Fruit fly (Drosophila melanogaster): ENCODE data around the gene yata.

Gene yata

dm6 chr3R:29699220-29699619 is 49.8 kb upstream of the yata start (continued):
- peak; percentile 83 for TF ChIP-seq sens (GFP tag)
- TF ChIP-seq yki (optimal IDR thresholded peaks at IDR 0.05): no peak
- no peak for TF ChIP-seq crp (GFP tag; optimal IDR thresholded peaks at IDR 0.05)
- no peak for TF ChIP-seq CG3995 (GFP tag; optimal IDR thresholded peaks at IDR 0.05)
- TF ChIP-seq CG16863 (GFP tag; optimal IDR thresholded peaks at IDR 0.05): peak; percentile 2
- no peak for TF ChIP-seq CG11085 (GFP tag; IDR thresholded peaks at IDR 0.05)
- no peak for TF ChIP-seq CG9932 (GFP tag; IDR thresholded peaks at IDR 0.05)
- TF ChIP-seq HLH54F (GFP tag; optimal IDR thresholded peaks at IDR 0.05): no peak
- TF ChIP-seq CG11696 (GFP tag; IDR thresholded peaks at IDR 0.05): 0 out of 2 replicates have a peak, but pooled peaks have one; percentile 36
- TF ChIP-seq Atf-2 (GFP tag; optimal IDR thresholded peaks at IDR 0.05): no peak
- no peak for TF ChIP-seq CG10565 (GFP tag; optimal IDR thresholded peaks at IDR 0.05)
- no peak for TF ChIP-seq gsb (GFP tag; IDR thresholded peaks at IDR 0.05)
- no peak for TF ChIP-seq jigr1 (GFP tag; IDR thresholded peaks at IDR 0.05)
- peak; percentile 35; the same call in 1 of the 2 replicates for TF ChIP-seq CG8765 (GFP tag; IDR thresholded peaks at IDR 0.05)
- TF ChIP-seq CG8089 (GFP tag; optimal IDR thresholded peaks at IDR 0.05): no peak
- TF ChIP-seq CG7556 (GFP tag; optimal IDR thresholded peaks at IDR 0.05): peak; percentile 32
- peak; percentile 64; the same call in 1 of the 3 replicates for TF ChIP-seq otp (GFP tag; IDR thresholded peaks at IDR 0.05)
- TF ChIP-seq CG8281 (tag; optimal IDR thresholded peaks at IDR 0.05): no peak
- TF ChIP-seq CG15073 (GFP tag; optimal IDR thresholded peaks at IDR 0.05): no peak
- TF ChIP-seq CG10979 (tag; optimal IDR thresholded peaks at IDR 0.05): peak; percentile 24
- TF ChIP-seq Ssrp (tag; optimal IDR thresholded peaks at IDR 0.05): no peak
- no peak for TF ChIP-seq CG6175 (GFP tag; IDR thresholded peaks at IDR 0.05)
- no peak for TF ChIP-seq mirr (GFP tag; optimal IDR thresholded peaks at IDR 0.05)
- no peak for TF ChIP-seq Bdp1 (GFP tag; optimal IDR thresholded peaks at IDR 0.05)
- no peak for TF ChIP-seq CG17612 (GFP tag; IDR thresholded peaks at IDR 0.05)
- no peak for TF ChIP-seq Stat92E (GFP tag; optimal IDR thresholded peaks at IDR 0.05)
- TF ChIP-seq esg (GFP tag; conservative IDR thresholded peaks at IDR 0.05): peak; percentile 59
- TF ChIP-seq gt (GFP tag; IDR thresholded peaks at IDR 0.05): no peak
- TF ChIP-seq CG1832 (GFP tag; optimal IDR thresholded peaks at IDR 0.05): no peak
- TF ChIP-seq HLH4C (GFP tag; IDR thresholded peaks at IDR 0.05; ENCODE audit: partially characterized antibody): no peak
- TF ChIP-seq run (tag; optimal IDR thresholded peaks at IDR 0.05): no peak
- no peak for TF ChIP-seq CG7745 (tag; optimal IDR thresholded peaks at IDR 0.05)
- peak; percentile 78 for TF ChIP-seq CG2712 (tag; optimal IDR thresholded peaks at IDR 0.05)
- no peak for TF ChIP-seq repo (GFP tag; optimal IDR thresholded peaks at IDR 0.05)
- TF ChIP-seq sd (tag; optimal IDR thresholded peaks at IDR 0.05): no peak
- no peak for TF ChIP-seq Atf3 (GFP tag; optimal IDR thresholded peaks at IDR 0.05)
- TF ChIP-seq Hr39 (optimal IDR thresholded peaks at IDR 0.05): no peak
- TF ChIP-seq CG7786 (GFP tag; optimal IDR thresholded peaks at IDR 0.05): no peak
- TF ChIP-seq psq (GFP tag; optimal IDR thresholded peaks at IDR 0.05): no peak
- no peak for TF ChIP-seq CG10462 (GFP tag; optimal IDR thresholded peaks at IDR 0.05)
- no peak for TF ChIP-seq CG7987 (GFP tag; optimal IDR thresholded peaks at IDR 0.05)
- TF ChIP-seq CG12071 (GFP tag; optimal IDR thresholded peaks at IDR 0.05): no peak
- TF ChIP-seq TFAM (GFP tag; optimal IDR thresholded peaks at IDR 0.05): no peak
- TF ChIP-seq CG11247 (GFP tag; IDR thresholded peaks at IDR 0.05): 0 out of 2 replicates have a peak, but pooled peaks have one; percentile 6
- no peak for TF ChIP-seq Chrac-16 (GFP tag; optimal IDR thresholded peaks at IDR 0.05)
- TF ChIP-seq CG1603 (tag; optimal IDR thresholded peaks at IDR 0.05): peak; percentile 74
- peak; percentile 72 for TF ChIP-seq zfh1 (GFP tag; IDR thresholded peaks at IDR 0.05)
- no peak for TF ChIP-seq az2 (GFP tag; optimal IDR thresholded peaks at IDR 0.05)
- TF ChIP-seq dan (GFP tag; IDR thresholded peaks at IDR 0.05): peak; percentile 65; the same call in 1 of the 2 replicates
- TF ChIP-seq grau (tag; optimal IDR thresholded peaks at IDR 0.05): no peak
- TF ChIP-seq CG2678 (tag; optimal IDR thresholded peaks at IDR 0.05): no peak
- no peak for TF ChIP-seq cad (GFP tag; optimal IDR thresholded peaks at IDR 0.05)
- no peak for TF ChIP-seq nom (GFP tag; optimal IDR thresholded peaks at IDR 0.05)

Measured in whole organism, embryonic.